Worm (Caenorhabditis elegans): Measurements from ENCODE around the gene R12B2.6.

The R12B2.6 gene

DNA sequence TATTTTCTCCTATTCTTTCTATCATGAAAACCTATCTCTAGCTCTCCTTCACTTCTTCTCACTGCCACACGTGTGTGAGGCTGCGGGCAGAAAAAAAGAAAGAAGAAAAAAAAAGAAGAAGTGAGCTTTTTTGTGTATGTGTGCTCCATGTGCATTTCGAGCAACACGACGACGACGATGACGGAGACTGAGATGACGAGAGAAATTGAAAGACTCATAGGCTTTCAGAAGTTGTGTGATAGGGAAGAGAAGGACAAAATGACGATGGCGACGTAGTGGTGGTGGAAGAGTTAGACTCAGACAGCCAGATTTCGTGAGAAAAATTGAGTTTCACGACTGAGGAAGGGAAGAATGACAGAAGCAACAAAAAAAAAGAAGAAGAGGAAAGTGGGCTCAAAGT, 11.5 kb upstream of the R12B2.6 start (continued):
- TF ChIP-seq daf-16 (GFP tag; optimal IDR thresholded peaks at IDR 0.05) = no peak
- TF ChIP-seq daf-16 (tag; optimal IDR thresholded peaks at IDR 0.05) = no peak
- TF ChIP-seq lin-1 (GFP tag; IDR thresholded peaks at IDR 0.05) = no peak
- TF ChIP-seq nhr-6 (tag; optimal IDR thresholded peaks at IDR 0.05) = no peak
- no peak for TF ChIP-seq egl-27 (tag; optimal IDR thresholded peaks at IDR 0.05)
- no peak for TF ChIP-seq nhr-41 (GFP tag; IDR thresholded peaks at IDR 0.05)
- TF ChIP-seq zip-11 (GFP tag; IDR thresholded peaks at IDR 0.05) = no peak
- TF ChIP-seq F26F4.8 (GFP tag; conservative IDR thresholded peaks at IDR 0.05) = no peak
- no peak for TF ChIP-seq nhr-28 (tag; optimal IDR thresholded peaks at IDR 0.05)
- no peak for TF ChIP-seq ceh-32 (tag; optimal IDR thresholded peaks at IDR 0.05; ENCODE audit: poor library complexity)
- no peak for TF ChIP-seq zip-2 (tag; optimal IDR thresholded peaks at IDR 0.05)
- TF ChIP-seq R02D3.7 (tag; optimal IDR thresholded peaks at IDR 0.05) = no peak
- peak in 1 of 2 experiments; percentile 91 for TF ChIP-seq unc-62 (GFP tag; optimal IDR thresholded peaks at IDR 0.05 in 1 of 2)
- no peak for TF ChIP-seq unc-62 (tag; optimal IDR thresholded peaks at IDR 0.05)
- TF ChIP-seq Y48G9A.11 (GFP tag; IDR thresholded peaks at IDR 0.05) = no peak
- no peak for TF ChIP-seq aly-2 (tag; optimal IDR thresholded peaks at IDR 0.05)
- TF ChIP-seq spr-1 (tag; optimal IDR thresholded peaks at IDR 0.05) = no peak
- no peak for TF ChIP-seq snpc-1.2 (GFP tag; IDR thresholded peaks at IDR 0.05)
- TF ChIP-seq mdt-29 (GFP tag; IDR thresholded peaks at IDR 0.05) = no peak
- no peak for TF ChIP-seq nhr-48 (tag; optimal IDR thresholded peaks at IDR 0.05)
- no peak for TF ChIP-seq unc-39 (tag; optimal IDR thresholded peaks at IDR 0.05)
- peak; percentile 65 for TF ChIP-seq F37D6.2 (tag; optimal IDR thresholded peaks at IDR 0.05)
- TF ChIP-seq ama-1 (optimal IDR thresholded peaks at IDR 0.05) = no peak
- peak; percentile 74 for TF ChIP-seq ctbp-1 (GFP tag; IDR thresholded peaks at IDR 0.05)
- no peak for TF ChIP-seq cey-2 (tag; optimal IDR thresholded peaks at IDR 0.05; ENCODE audit: borderline replicate concordance, insufficient read depth)

DNA sequence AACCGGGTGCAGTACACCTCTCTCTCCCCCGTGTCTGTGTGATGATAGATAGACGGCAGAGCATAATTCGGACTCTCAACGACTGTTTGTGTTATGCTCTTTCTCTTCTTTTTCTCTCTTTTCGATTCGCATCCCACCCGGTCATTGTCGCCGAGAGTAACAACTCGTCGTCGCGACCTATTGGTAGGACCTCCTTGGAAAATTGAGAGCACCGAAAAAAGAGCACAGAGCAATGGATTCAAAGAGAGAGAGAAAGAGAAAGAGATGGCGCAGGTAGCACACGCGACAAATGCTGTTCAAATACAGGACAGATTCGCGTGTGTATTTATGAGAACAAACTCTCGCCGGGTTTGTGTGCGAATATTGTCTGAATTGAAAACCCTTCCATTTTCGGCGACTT, 9.7 kb upstream of the R12B2.6 start:
- TF ChIP-seq daf-12 (tag; optimal IDR thresholded peaks at IDR 0.05) (no peak), hmg-1.1 (GFP tag; IDR thresholded peaks at IDR 0.05) (0 out of 2 replicates have a peak, but pooled peaks have one; percentile 21), vab-7 (GFP tag; IDR thresholded peaks at IDR 0.05) (no peak), unc-62 (GFP tag; optimal IDR thresholded peaks at IDR 0.05 in 1 of 2) (peak in 1 of 2 experiments; percentile 39), unc-62 (tag; optimal IDR thresholded peaks at IDR 0.05) (no peak)

DNA sequence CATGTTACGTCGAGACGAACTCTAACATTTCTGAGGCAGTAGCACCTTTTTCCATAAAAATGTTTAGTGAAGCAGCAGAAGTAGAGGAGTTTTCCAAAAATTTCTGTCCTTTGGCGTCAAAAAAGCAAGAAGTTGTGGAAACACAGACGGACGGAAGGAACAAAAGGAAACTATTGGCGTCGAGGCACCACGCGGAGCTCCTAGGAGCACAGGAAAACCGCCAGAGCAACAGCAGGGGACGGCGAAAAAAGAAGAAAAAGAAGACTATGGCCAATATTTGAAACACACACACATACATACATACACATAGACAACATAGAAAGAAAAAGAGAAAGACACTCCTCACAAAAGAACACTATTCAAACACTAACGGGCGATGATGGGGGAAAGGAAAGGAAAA, 9.0 kb upstream of the R12B2.6 start:
- peak; percentile 29 for TF ChIP-seq fkh-10 (GFP tag; optimal IDR thresholded peaks at IDR 0.05)
- no peak for TF ChIP-seq pqm-1 (tag; optimal IDR thresholded peaks at IDR 0.05)
- TF ChIP-seq F49E8.2 (tag; optimal IDR thresholded peaks at IDR 0.05; ENCODE audit: borderline replicate concordance) = no peak
- no peak for TF ChIP-seq pha-4 (GFP tag; IDR thresholded peaks at IDR 0.05)
- peak; percentile 16 for TF ChIP-seq pha-4 (tag; optimal IDR thresholded peaks at IDR 0.05)
- TF ChIP-seq rbr-2 (tag; optimal IDR thresholded peaks at IDR 0.05) = peak; percentile 20
- 0 out of 2 replicates have a peak, but pooled peaks have one; percentile 29 for TF ChIP-seq egl-43 (GFP tag; IDR thresholded peaks at IDR 0.05)
- TF ChIP-seq mes-2 (tag; optimal IDR thresholded peaks at IDR 0.05; ENCODE audit: poor library complexity, severe bottlenecking) = peak; percentile 13
- peak; percentile 23 for TF ChIP-seq mep-1 (tag; optimal IDR thresholded peaks at IDR 0.05)
- peak in 1 of 2 experiments; percentile 26 for TF ChIP-seq lsy-2 (tag; optimal IDR thresholded peaks at IDR 0.05)
- peak; percentile 8 for TF ChIP-seq dve-1 (tag; optimal IDR thresholded peaks at IDR 0.05; ENCODE audit: insufficient read depth)
- no peak for TF ChIP-seq nhr-10 (tag; optimal IDR thresholded peaks at IDR 0.05)
- peak; percentile 38; the same call in 1 of the 2 replicates for TF ChIP-seq ctbp-1 (GFP tag; IDR thresholded peaks at IDR 0.05)
- TF ChIP-seq set-16 (GFP tag; IDR thresholded peaks at IDR 0.05) = no peak
- TF ChIP-seq hlh-11 (tag; optimal IDR thresholded peaks at IDR 0.05) = peak; percentile 20
